Worm (Caenorhabditis elegans): ENCODE data around the gene ttbk-2.2.

Gene ttbk-2.2

DNA sequence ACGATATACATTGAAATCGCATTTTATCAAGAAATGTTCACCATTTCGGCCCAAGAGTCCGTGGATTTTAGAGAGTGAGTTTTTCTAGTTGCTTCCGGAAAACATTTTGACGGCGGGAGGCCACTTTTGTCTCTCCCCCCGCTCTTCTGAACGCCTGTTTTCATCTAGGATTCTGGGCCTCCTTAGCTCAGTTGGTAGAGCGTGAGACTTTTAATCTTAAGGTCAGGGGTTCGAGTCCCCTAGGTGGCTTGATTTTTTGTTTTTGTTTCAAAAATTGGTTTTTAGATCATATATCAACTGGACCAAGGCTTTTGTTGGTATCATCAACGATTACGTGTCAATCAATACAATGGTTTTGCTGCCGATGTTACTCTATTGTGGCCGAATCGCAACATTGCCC, 28.0 kb downstream of the ttbk-2.2 start (continued):
- TF ChIP-seq fos-1 (tag; optimal IDR thresholded peaks at IDR 0.05), result no peak
- peak; percentile 77; the same call in 1 of the 2 replicates for TF ChIP-seq nhr-41 (GFP tag; IDR thresholded peaks at IDR 0.05)
- no peak for TF ChIP-seq fkh-10 (GFP tag; optimal IDR thresholded peaks at IDR 0.05)
- TF ChIP-seq hlh-30 (tag; optimal IDR thresholded peaks at IDR 0.05; ENCODE audit: insufficient read depth), result peak; percentile 21
- no peak for TF ChIP-seq ces-1 (GFP tag; optimal IDR thresholded peaks at IDR 0.05)
- TF ChIP-seq ztf-11 (tag; optimal IDR thresholded peaks at IDR 0.05), result no peak
- TF ChIP-seq lin-15B (tag; optimal IDR thresholded peaks at IDR 0.05), result no peak
- TF ChIP-seq dve-1 (tag; optimal IDR thresholded peaks at IDR 0.05; ENCODE audit: insufficient read depth), result no peak
- TF ChIP-seq aly-2 (tag; optimal IDR thresholded peaks at IDR 0.05), result no peak
- TF ChIP-seq madf-9 (GFP tag; conservative IDR thresholded peaks at IDR 0.05), result peak; percentile 59; the same call in 1 of the 2 replicates
- no peak for TF ChIP-seq duxl-1 (tag; optimal IDR thresholded peaks at IDR 0.05; ENCODE audit: poor library complexity)
- no peak for TF ChIP-seq daf-8 (GFP tag; IDR thresholded peaks at IDR 0.05)
- TF ChIP-seq mxl-2 (GFP tag; conservative IDR thresholded peaks at IDR 0.05), result no peak
- TF ChIP-seq unc-62 (GFP tag; optimal IDR thresholded peaks at IDR 0.05 in 1 of 2), result no peak
- no peak for TF ChIP-seq unc-62 (tag; optimal IDR thresholded peaks at IDR 0.05)
- TF ChIP-seq F37D6.2 (tag; optimal IDR thresholded peaks at IDR 0.05), result no peak
- TF ChIP-seq pha-4 (GFP tag; IDR thresholded peaks at IDR 0.05), result peak; percentile 82
- no peak for TF ChIP-seq pha-4 (tag; optimal IDR thresholded peaks at IDR 0.05)
- no peak for TF ChIP-seq lin-13 (GFP tag; optimal IDR thresholded peaks at IDR 0.05)
- TF ChIP-seq ZK546.5 (tag; optimal IDR thresholded peaks at IDR 0.05), result no peak
- TF ChIP-seq zip-2 (tag; optimal IDR thresholded peaks at IDR 0.05), result no peak
- peak; percentile 81 for TF ChIP-seq vab-7 (GFP tag; IDR thresholded peaks at IDR 0.05)
- TF ChIP-seq D1046.2 (GFP tag; IDR thresholded peaks at IDR 0.05), result peak; percentile 78; the same call in 1 of the 2 replicates
- TF ChIP-seq nhr-77 (tag; optimal IDR thresholded peaks at IDR 0.05), result no peak
- no peak for TF ChIP-seq dmd-6 (GFP tag; IDR thresholded peaks at IDR 0.05)
- no peak for TF ChIP-seq dpl-1 (GFP tag; optimal IDR thresholded peaks at IDR 0.05)
- TF ChIP-seq nhr-25 (tag; optimal IDR thresholded peaks at IDR 0.05; ENCODE audit: borderline replicate concordance, insufficient read depth), result no peak
- TF ChIP-seq ceh-44 (GFP tag; IDR thresholded peaks at IDR 0.05), result peak; percentile 88
- peak; percentile 58; the same call in 1 of the 2 replicates for TF ChIP-seq Y105C5A.15 (GFP tag; IDR thresholded peaks at IDR 0.05)
- TF ChIP-seq nhr-6 (tag; optimal IDR thresholded peaks at IDR 0.05), result no peak
- TF ChIP-seq Y5F2A.4 (GFP tag; optimal IDR thresholded peaks at IDR 0.05), result no peak
- TF ChIP-seq F26F4.8 (GFP tag; conservative IDR thresholded peaks at IDR 0.05), result peak; percentile 84
- TF ChIP-seq T26A8.4 (GFP tag; IDR thresholded peaks at IDR 0.05), result peak; percentile 65
- TF ChIP-seq nhr-102 (tag; optimal IDR thresholded peaks at IDR 0.05), result no peak
- peak; percentile 6 for TF ChIP-seq lir-3 (tag; optimal IDR thresholded peaks at IDR 0.05)
- TF ChIP-seq gei-8 (GFP tag; optimal IDR thresholded peaks at IDR 0.05), result peak; percentile 11
- TF ChIP-seq aha-1 (tag), result no peak
- TF ChIP-seq zfp-2 (tag; optimal IDR thresholded peaks at IDR 0.05), result no peak
- TF ChIP-seq tag-97 (GFP tag; IDR thresholded peaks at IDR 0.05), result no peak
- peak; percentile 80 for TF ChIP-seq ctbp-1 (GFP tag; IDR thresholded peaks at IDR 0.05)
- TF ChIP-seq sdz-12 (GFP tag; optimal IDR thresholded peaks at IDR 0.05), result peak; percentile 8
- TF ChIP-seq ceh-62 (tag; optimal IDR thresholded peaks at IDR 0.05), result no peak
- TF ChIP-seq lin-38 (GFP tag; IDR thresholded peaks at IDR 0.05), result no peak; the same call in 1 of the 2 replicates
- TF ChIP-seq R02D3.7 (tag; optimal IDR thresholded peaks at IDR 0.05), result no peak
- TF ChIP-seq daf-19 (GFP tag; conservative IDR thresholded peaks at IDR 0.05), result 0 out of 2 replicates have a peak, but pooled peaks have one; percentile 63
- no peak for TF ChIP-seq nhr-10 (tag; optimal IDR thresholded peaks at IDR 0.05)
- peak; percentile 32 for TF ChIP-seq F49E8.2 (tag; optimal IDR thresholded peaks at IDR 0.05; ENCODE audit: borderline replicate concordance)
- TF ChIP-seq hif-1 (tag; optimal IDR thresholded peaks at IDR 0.05), result no peak
- peak; percentile 99 for TF ChIP-seq snpc-1.2 (GFP tag; IDR thresholded peaks at IDR 0.05)
- peak; percentile 62; the same call in 1 of the 2 replicates for TF ChIP-seq mdt-29 (GFP tag; IDR thresholded peaks at IDR 0.05)
- no peak for TF ChIP-seq nhr-237 (tag; optimal IDR thresholded peaks at IDR 0.05)
- no peak for TF ChIP-seq ceh-82 (tag; optimal IDR thresholded peaks at IDR 0.05)

Data from whole organism, L4 larva.